Fruit fly (Drosophila melanogaster): ENCODE measurements around the gene Gr36c.

DNA sequence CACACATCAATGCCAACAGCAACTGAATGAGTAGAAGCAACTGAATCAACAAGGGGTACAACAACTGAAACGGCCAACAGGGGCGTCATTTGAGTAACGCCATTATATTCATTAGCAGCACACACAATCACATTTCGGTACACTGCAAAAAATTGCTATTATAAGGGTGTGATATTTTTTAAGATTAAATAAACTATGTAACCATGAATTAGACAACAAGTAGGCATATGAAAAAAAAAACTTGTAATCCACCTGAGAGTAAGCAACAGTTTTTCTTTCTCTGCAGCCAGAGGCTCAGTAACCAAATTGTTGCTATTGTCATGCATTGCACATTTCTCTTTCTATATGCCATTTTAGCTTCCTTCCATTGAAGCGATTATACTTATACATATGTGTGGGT, 23.7 kb downstream of the Gr36c start:
- no peak for TF ChIP-seq insv (optimal IDR thresholded peaks at IDR 0.05)
- TF ChIP-seq ttk (optimal IDR thresholded peaks at IDR 0.05) = no peak
- TF ChIP-seq psq (optimal IDR thresholded peaks at IDR 0.05) = no peak
- no peak for TF ChIP-seq Sin3A (optimal IDR thresholded peaks at IDR 0.05)
- TF ChIP-seq h (optimal IDR thresholded peaks at IDR 0.05) = no peak
- no peak for TF ChIP-seq Myc (optimal IDR thresholded peaks at IDR 0.05)
